Worm (Caenorhabditis elegans): ENCODE measurements around the gene lin-42.
A peak's percentile ranks its signal among the peaks of the same experiment; 100 is the strongest.

Gene lin-42

ce11 chrII:1236479-1236878, 15.7 kb downstream of the lin-42 start:
- TF ChIP-seq nfya-1 (tag; optimal IDR thresholded peaks at IDR 0.05) (peak; percentile 36), nhr-232 (tag; optimal IDR thresholded peaks at IDR 0.05) (no peak)

DNA sequence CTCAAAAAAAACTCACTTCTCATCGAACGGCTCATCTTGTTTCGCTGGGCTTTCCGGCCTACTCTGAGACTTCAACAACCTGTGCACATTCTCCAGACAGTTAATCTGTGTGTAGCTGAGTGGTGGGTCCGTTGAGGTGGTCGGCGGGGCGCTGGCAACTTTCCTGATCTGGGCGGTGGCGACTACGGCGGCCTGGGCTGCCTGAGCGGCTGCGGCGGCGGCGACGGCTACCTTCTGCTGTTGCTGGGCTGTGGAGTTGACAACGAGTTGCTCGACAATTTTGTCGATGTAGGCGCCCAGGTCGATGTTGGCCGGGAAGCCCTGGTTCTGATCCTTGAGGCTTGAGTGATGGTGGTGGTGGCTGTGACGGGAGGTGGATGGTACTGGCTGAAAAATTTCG, 16.2 kb downstream of the lin-42 start:
- TF ChIP-seq rnt-1 (tag; optimal IDR thresholded peaks at IDR 0.05) (no peak), pqm-1 (tag; optimal IDR thresholded peaks at IDR 0.05) (no peak)

DNA sequence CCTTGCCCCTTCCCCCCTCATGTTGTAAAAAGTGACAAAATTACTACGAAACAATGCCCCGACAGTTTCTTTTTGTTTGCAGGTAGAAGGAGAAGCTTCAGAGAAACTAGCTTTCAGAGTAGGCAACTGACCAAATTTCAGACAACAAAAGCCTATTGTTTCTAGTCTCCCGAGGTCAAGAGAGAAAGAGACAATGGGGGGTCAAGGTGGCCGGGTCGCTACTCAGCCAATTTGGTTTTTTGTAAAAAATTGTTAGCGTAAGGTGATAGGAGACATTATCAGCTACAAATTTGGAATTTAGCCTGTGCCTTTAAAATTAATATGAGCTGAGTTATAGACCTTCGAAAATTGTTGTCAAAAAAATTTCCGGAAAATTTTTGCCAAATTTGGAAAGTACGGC, 17.2 kb downstream of the lin-42 start:
- peak; percentile 22 for TF ChIP-seq ama-1 (optimal IDR thresholded peaks at IDR 0.05)
- no peak for TF ChIP-seq dmd-4 (tag; optimal IDR thresholded peaks at IDR 0.05; ENCODE audit: borderline replicate concordance)
- no peak for TF ChIP-seq unc-86 (tag; optimal IDR thresholded peaks at IDR 0.05)

ce11 chrII:1232967-1233366, 19.2 kb downstream of the lin-42 start:
- TF ChIP-seq eyg-1 (tag; optimal IDR thresholded peaks at IDR 0.05) = no peak
- TF ChIP-seq pqm-1 (tag; optimal IDR thresholded peaks at IDR 0.05) = no peak
- TF ChIP-seq ttx-3 (tag; optimal IDR thresholded peaks at IDR 0.05) = no peak
- TF ChIP-seq hlh-6 (tag; optimal IDR thresholded peaks at IDR 0.05) = no peak

DNA sequence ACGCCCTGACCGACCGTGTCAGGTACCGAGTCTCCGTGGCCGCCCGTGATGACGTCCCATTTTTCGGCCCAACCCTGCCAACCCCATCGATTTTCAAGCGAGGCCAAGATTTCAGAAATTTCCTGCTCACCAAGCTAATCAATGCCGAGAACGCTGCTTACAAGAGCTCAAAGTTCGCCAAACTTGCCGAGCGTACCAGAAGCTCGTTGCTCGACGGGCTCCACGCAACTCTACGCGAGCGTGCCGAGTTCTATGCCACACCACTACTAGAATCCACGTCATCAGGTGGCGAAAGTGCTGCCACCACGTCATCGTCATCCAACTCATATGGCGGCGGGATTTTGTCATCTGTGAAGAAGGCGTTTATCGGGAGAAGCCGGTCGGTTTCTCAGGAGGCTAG, 23.2 kb downstream of the lin-42 start:
- peak; percentile 31 for TF ChIP-seq hlh-6 (tag; optimal IDR thresholded peaks at IDR 0.05)
- no peak for TF ChIP-seq ceh-19 (GFP tag; optimal IDR thresholded peaks at IDR 0.05)

ce11 chrII:1217269-1217668, 34.9 kb downstream of the lin-42 start:
- TF ChIP-seq elt-4 (tag; optimal IDR thresholded peaks at IDR 0.05) (no peak), lin-11 (tag; optimal IDR thresholded peaks at IDR 0.05) (no peak), ceh-2 (tag; optimal IDR thresholded peaks at IDR 0.05) (no peak)

ce11 chrII:1214627-1215026, 37.5 kb downstream of the lin-42 start:
- TF ChIP-seq sox-2 (GFP tag; IDR thresholded peaks at IDR 0.05) (no peak), hlh-8 (tag; optimal IDR thresholded peaks at IDR 0.05) (no peak), hlh-13 (GFP tag; optimal IDR thresholded peaks at IDR 0.05) (no peak), rnt-1 (tag; optimal IDR thresholded peaks at IDR 0.05) (no peak), nhr-232 (tag; optimal IDR thresholded peaks at IDR 0.05) (no peak), ceh-14 (tag; optimal IDR thresholded peaks at IDR 0.05) (no peak), ceh-22 (tag; optimal IDR thresholded peaks at IDR 0.05) (no peak), ceh-45 (GFP tag; IDR thresholded peaks at IDR 0.05) (no peak), dve-1 (tag; optimal IDR thresholded peaks at IDR 0.05) (no peak), tbx-2 (tag; optimal IDR thresholded peaks at IDR 0.05) (no peak), ahr-1 (tag; optimal IDR thresholded peaks at IDR 0.05) (no peak), nfya-1 (tag; optimal IDR thresholded peaks at IDR 0.05) (no peak)

- TF ChIP-seq nfya-1 (tag; optimal IDR thresholded peaks at IDR 0.05) = no peak
- no peak for TF ChIP-seq ceh-18 (tag; optimal IDR thresholded peaks at IDR 0.05)
- no peak for TF ChIP-seq npax-4 (tag; optimal IDR thresholded peaks at IDR 0.05)
- TF ChIP-seq zip-5 (tag; optimal IDR thresholded peaks at IDR 0.05) = no peak
- TF ChIP-seq dmd-4 (tag; optimal IDR thresholded peaks at IDR 0.05; ENCODE audit: borderline replicate concordance) = no peak
- no peak for TF ChIP-seq sox-4 (tag; optimal IDR thresholded peaks at IDR 0.05)
- TF ChIP-seq hlh-15 (tag; optimal IDR thresholded peaks at IDR 0.05) = no peak
- no peak for TF ChIP-seq ceh-30 (tag; optimal IDR thresholded peaks at IDR 0.05)
- TF ChIP-seq unc-55 (GFP tag; optimal IDR thresholded peaks at IDR 0.05) = no peak
- TF ChIP-seq fkh-6 (tag; optimal IDR thresholded peaks at IDR 0.05) = no peak
- TF ChIP-seq F13H6.1 (tag; optimal IDR thresholded peaks at IDR 0.05) = no peak
- no peak for TF ChIP-seq lin-11 (tag; optimal IDR thresholded peaks at IDR 0.05)
- no peak for TF ChIP-seq ceh-48 (tag; optimal IDR thresholded peaks at IDR 0.05)
These were observed 48.6 kb downstream of the lin-42 start for ce11 chrII:1203523-1203922.

Data from whole organism, late embryonic.